Fruit fly (Drosophila melanogaster) whole organism, prepupa: Measurements from ENCODE around the gene Cnx99A.

Experiments
- Blimp-1 ChIP-seq: fragments of 200-800 bp; sonication (Bioruptor generic); optimal IDR thresholded peaks from 3 replicates; lab custom pipeline; 2017; ENCODE audit warnings: missing biosample characterization, missing genetic modification characterization, mild to moderate bottlenecking, moderate library complexity, missing genetic modification reagents
- CG10669 ChIP-seq: fragments of 200-800 bp; sonication (Bioruptor generic); optimal IDR thresholded peaks from 3 replicates; lab custom pipeline; 2018; ENCODE audit warnings: missing biosample characterization, mild to moderate bottlenecking, missing genetic modification characterization, moderate library complexity
- CG11762 ChIP-seq: fragments of 200-800 bp; sonication (Bioruptor generic); optimal IDR thresholded peaks from 3 replicates; lab custom pipeline; 2016; ENCODE audit warnings: missing biosample characterization, missing genetic modification characterization; ENCODE audit not compliant: insufficient read depth
- CG11902 ChIP-seq: fragments of 200-800 bp; sonication (Bioruptor generic); optimal IDR thresholded peaks from 3 replicates; lab custom pipeline; 2016; ENCODE audit warnings: missing biosample characterization, missing genetic modification characterization
- CG1621 ChIP-seq: fragments of 200-800 bp; sonication (Bioruptor generic); optimal IDR thresholded peaks from 3 replicates; lab custom pipeline; 2018; ENCODE audit warnings: missing biosample characterization, mild to moderate bottlenecking, missing genetic modification characterization
- CG16779 ChIP-seq: fragments of 200-800 bp; sonication (Bioruptor generic); optimal IDR thresholded peaks from 3 replicates; lab custom pipeline; 2017; ENCODE audit warnings: missing biosample characterization, mild to moderate bottlenecking, missing genetic modification characterization
- CG31627 ChIP-seq: fragments of 200-800 bp; sonication (Bioruptor generic); optimal IDR thresholded peaks from 3 replicates; lab custom pipeline; 2016; ENCODE audit warnings: missing biosample characterization, missing genetic modification characterization
- CG32006 ChIP-seq: fragments of 200-800 bp; sonication (Bioruptor generic); optimal IDR thresholded peaks from 3 replicates; lab custom pipeline; 2017; ENCODE audit warnings: missing biosample characterization, mild to moderate bottlenecking, missing genetic modification characterization
- CG34406 ChIP-seq: fragments of 200-800 bp; sonication (Bioruptor generic); optimal IDR thresholded peaks from 3 replicates; lab custom pipeline; 2016; ENCODE audit warnings: missing biosample characterization, missing genetic modification characterization
- CG3919 ChIP-seq: fragments of 200-800 bp; sonication (Bioruptor generic); optimal IDR thresholded peaks from 3 replicates; lab custom pipeline; 2016; ENCODE audit warnings: missing biosample characterization, missing genetic modification characterization
- CG6163 ChIP-seq: fragments of 200-800 bp; sonication (Bioruptor generic); IDR thresholded peaks from 3 replicates; pipeline ENCODE4 v1.3.6; 2022; ENCODE audit warnings: missing biosample characterization, missing genetic modification characterization
- CG6854 ChIP-seq: fragments of 200-800 bp; sonication (Bioruptor generic); optimal IDR thresholded peaks from 2 replicates; lab custom pipeline; 2017; ENCODE audit warnings: missing biosample characterization, mild to moderate bottlenecking, missing genetic modification characterization
- CG8119 ChIP-seq: fragments of 200-800 bp; sonication (Bioruptor generic); IDR thresholded peaks from 3 replicates; pipeline ENCODE4 v1.3.6; 2022; ENCODE audit warnings: missing biosample characterization, missing genetic modification characterization
- CG8319 ChIP-seq: fragments of 200-800 bp; sonication (Bioruptor generic); optimal IDR thresholded peaks from 3 replicates; lab custom pipeline; 2016; ENCODE audit warnings: missing biosample characterization, missing genetic modification characterization
- CG8632 ChIP-seq: fragments of 200-800 bp; sonication (Bioruptor generic); optimal IDR thresholded peaks from 3 replicates; lab custom pipeline; 2016; ENCODE audit warnings: missing biosample characterization, missing genetic modification characterization
- Eip75B ChIP-seq: fragments of 200-800 bp; sonication (Bioruptor generic); optimal IDR thresholded peaks from 3 replicates; lab custom pipeline; 2016; ENCODE audit warnings: missing biosample characterization, missing genetic modification characterization
- Eip93F ChIP-seq: fragments of 200-800 bp; sonication (Bioruptor generic); optimal IDR thresholded peaks from 2 replicates; lab custom pipeline; 2016; ENCODE audit warnings: missing biosample characterization, mild to moderate bottlenecking, missing genetic modification characterization
- Gug ChIP-seq: fragments of 200-800 bp; sonication (Bioruptor generic); IDR thresholded peaks from 2 replicates; pipeline ENCODE4 v1.3.6; 2022; ENCODE audit warnings: missing biosample characterization, missing genetic modification characterization
- Hr38 ChIP-seq: sonication (Bioruptor generic); optimal IDR thresholded peaks from 2 replicates; lab custom pipeline; 2016; ENCODE audit warnings: missing biosample characterization, missing genetic modification characterization
- Hr39 ChIP-seq: fragments of 200-800 bp; sonication (Bioruptor generic); optimal IDR thresholded peaks from 2 replicates; lab custom pipeline; 2016; ENCODE audit warnings: missing biosample characterization, missing genetic modification characterization
- Lpt ChIP-seq: fragments of 200-800 bp; sonication (Bioruptor generic); optimal IDR thresholded peaks from 3 replicates; lab custom pipeline; 2016; ENCODE audit warnings: missing biosample characterization, missing genetic modification characterization
- Met ChIP-seq: fragments of 200-800 bp; sonication (Bioruptor generic); optimal IDR thresholded peaks from 3 replicates; lab custom pipeline; 2016; ENCODE audit warnings: missing biosample characterization, missing genetic modification characterization
- OdsH ChIP-seq: fragments of 200-800 bp; sonication (Bioruptor generic); optimal IDR thresholded peaks from 3 replicates; lab custom pipeline; 2016; ENCODE audit warnings: missing biosample characterization, missing genetic modification characterization
- Smox ChIP-seq: fragments of 200-800 bp; sonication (Bioruptor generic); optimal IDR thresholded peaks from 3 replicates; lab custom pipeline; 2016; ENCODE audit warnings: missing biosample characterization, missing genetic modification characterization
- Sox102F ChIP-seq: fragments of 200-800 bp; sonication (Bioruptor generic); optimal IDR thresholded peaks from 2 replicates; lab custom pipeline; 2016; ENCODE audit warnings: missing biosample characterization, mild to moderate bottlenecking, missing genetic modification characterization
- Sox15 ChIP-seq: fragments of 200-800 bp; sonication (Bioruptor generic); optimal IDR thresholded peaks from 3 replicates; lab custom pipeline; 2016; ENCODE audit warnings: missing biosample characterization, missing genetic modification characterization
- achi ChIP-seq: fragments of 200-800 bp; sonication (Bioruptor generic); optimal IDR thresholded peaks from 3 replicates; lab custom pipeline; 2016; ENCODE audit warnings: missing biosample characterization, missing genetic modification characterization
- acj6 ChIP-seq: fragments of 200-800 bp; sonication (Bioruptor generic); optimal IDR thresholded peaks from 3 replicates; lab custom pipeline; 2016; ENCODE audit warnings: missing biosample characterization, missing genetic modification characterization
- cyc ChIP-seq: fragments of 200-800 bp; sonication (Bioruptor generic); optimal IDR thresholded peaks from 3 replicates; lab custom pipeline; 2016; ENCODE audit warnings: missing biosample characterization, missing genetic modification characterization
- dsx ChIP-seq: fragments of 200-800 bp; optimal IDR thresholded peaks from 3 replicates; lab custom pipeline; 2019; ENCODE audit warnings: missing biosample characterization, mild to moderate bottlenecking, missing genetic modification characterization, moderate library complexity; ENCODE audit not compliant: poor library complexity, severe bottlenecking
- esn ChIP-seq: fragments of 200-800 bp; sonication (Bioruptor generic); optimal IDR thresholded peaks from 2 replicates; lab custom pipeline; 2016; ENCODE audit warnings: missing biosample characterization, mild to moderate bottlenecking, missing genetic modification characterization, moderate library complexity
- fd59A ChIP-seq: fragments of 200-800 bp; sonication (Bioruptor generic); optimal IDR thresholded peaks from 2 replicates; lab custom pipeline; 2017; ENCODE audit warnings: missing biosample characterization, mild to moderate bottlenecking, missing genetic modification characterization, missing genetic modification reagents
- lz ChIP-seq: fragments of 200-800 bp; sonication (Bioruptor generic); optimal IDR thresholded peaks from 3 replicates; lab custom pipeline; 2016; ENCODE audit warnings: missing biosample characterization, missing genetic modification characterization
- pdm3 ChIP-seq: fragments of 200-800 bp; sonication (Bioruptor generic); optimal IDR thresholded peaks from 3 replicates; lab custom pipeline; 2016; ENCODE audit warnings: missing biosample characterization, missing genetic modification characterization
- salr ChIP-seq, 2 experiments: fragments of 200-800 bp; sonication (Bioruptor generic); optimal IDR thresholded peaks; 3 replicates each; lab custom pipeline; 2016 to 2018; ENCODE audit warnings: missing biosample characterization in 2 of 2, missing genetic modification characterization in 2 of 2, mild to moderate bottlenecking in 1 of 2
- spab ChIP-seq: fragments of 200-800 bp; sonication (Bioruptor generic); optimal IDR thresholded peaks from 2 replicates; lab custom pipeline; 2017; ENCODE audit warnings: missing biosample characterization, mild to moderate bottlenecking, missing genetic modification characterization, missing genetic modification reagents
- ss ChIP-seq, 2 experiments: fragments of 200-800 bp; sonication (Bioruptor generic); optimal IDR thresholded peaks; 2 replicates in 1 of 2; 3 replicates in 1 of 2; lab custom pipeline; 2017 to 2018; ENCODE audit warnings: mild to moderate bottlenecking in 2 of 2, missing biosample characterization in 2 of 2, missing genetic modification characterization in 2 of 2, moderate library complexity in 1 of 2
- vri ChIP-seq: fragments of 200-800 bp; sonication (Bioruptor generic); optimal IDR thresholded peaks from 3 replicates; lab custom pipeline; 2016; ENCODE audit warnings: missing biosample characterization, mild to moderate bottlenecking, missing genetic modification characterization

Gene Cnx99A

DNA sequence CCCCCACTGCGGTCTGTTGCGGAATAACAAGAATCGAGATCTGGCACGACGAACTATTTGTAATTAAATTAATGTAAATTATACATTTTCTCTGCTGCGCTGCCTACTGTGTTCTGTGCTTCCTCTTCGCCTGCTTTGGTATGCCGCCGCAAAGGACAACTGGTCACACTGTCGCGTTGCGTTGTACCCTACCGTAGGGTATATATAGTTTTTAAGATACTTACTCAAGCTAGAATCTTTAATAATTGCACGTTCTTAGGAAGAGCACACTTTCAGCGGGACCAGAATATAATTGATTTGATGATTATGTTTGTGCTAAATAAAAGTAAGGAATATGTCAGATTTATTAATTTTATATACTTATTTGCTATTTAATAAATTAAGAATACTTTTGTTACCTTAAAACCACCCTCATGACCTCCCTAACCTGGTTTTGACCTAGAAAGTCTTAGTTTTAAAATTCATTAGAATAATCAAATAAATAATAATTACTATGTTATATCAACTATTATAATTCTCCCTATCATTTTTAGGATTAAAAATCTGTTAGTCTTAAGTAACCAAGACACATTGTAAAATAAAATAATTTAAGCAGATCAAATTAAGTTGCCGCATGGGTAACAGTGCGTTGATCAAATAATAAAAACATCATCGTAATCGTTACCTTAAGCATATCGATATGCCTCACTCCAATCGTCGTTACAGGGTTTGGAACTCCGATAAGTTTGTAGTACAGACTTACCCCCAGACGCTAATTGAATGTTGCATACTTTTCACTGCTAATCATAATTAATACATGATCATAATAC lies at the start of gene Cnx99A (continued):
- TF ChIP-seq ss (GFP tag; optimal IDR thresholded peaks at IDR 0.05; lab: Kevin White, UChicago) (peak; percentile 52 to 53), pdm3 (GFP tag; lab: Kevin White, UChicago) (peak; percentile 82), CG11902 (GFP tag; lab: Kevin White, UChicago) (peak; percentile 71), Blimp-1 (peak; percentile 11), CG16779 (peak; percentile 53), CG31627 (GFP tag; lab: Kevin White, UChicago) (peak; percentile 83), Sox15 (GFP tag; lab: Kevin White, UChicago) (peak; percentile 82)

- TF ChIP-seq Gug (GFP tag; lab: Robert Waterston, UW) (no peak), OdsH (GFP tag; lab: Kevin White, UChicago) (no peak), Sox15 (GFP tag; lab: Kevin White, UChicago) (no peak), Hr39 (GFP tag; lab: Kevin White, UChicago) (no peak), Hr38 (GFP tag; lab: Kevin White, UChicago) (no peak), CG8119 (GFP tag; lab: Robert Waterston, UW) (no peak), spab (no peak), salr (GFP tag; optimal IDR thresholded peaks at IDR 0.05; lab: Kevin White, UChicago) (no peak)
- TF ChIP-seq, all 60 proteins: peak for 0
Measured at dm6 chr3R:29369038-29369437, 49.6 kb upstream of the Cnx99A start, which contains the start of gene CG45546. Gene CG45546 (plus strand): TSS chr3R:29369338.

dm6 chr3R:29362391-29362790 lies 42.9 kb upstream of the Cnx99A start:
- no peak for TF ChIP-seq CG6163
- TF ChIP-seq Smox (GFP tag; lab: Kevin White, UChicago): no peak
- no peak for TF ChIP-seq acj6 (GFP tag; lab: Kevin White, UChicago)
- TF ChIP-seq achi (GFP tag; lab: Kevin White, UChicago): no peak
- no peak for TF ChIP-seq CG34406 (GFP tag; lab: Kevin White, UChicago)
- no peak for TF ChIP-seq Met (GFP tag; lab: Kevin White, UChicago)
- TF ChIP-seq Hr39 (GFP tag; lab: Kevin White, UChicago): no peak
- no peak for TF ChIP-seq CG10669 (GFP tag; lab: Kevin White, UChicago)
- TF ChIP-seq dsx (GFP tag; lab: Kevin White, UChicago): no peak
- no peak for TF ChIP-seq CG6854 (GFP tag; lab: Kevin White, UChicago)
- no peak for TF ChIP-seq vri (GFP tag; lab: Kevin White, UChicago)
- no peak for TF ChIP-seq Sox102F (GFP tag; lab: Kevin White, UChicago)
- no peak for TF ChIP-seq Lpt (GFP tag; lab: Kevin White, UChicago)
- no peak for TF ChIP-seq CG11762 (GFP tag; lab: Kevin White, UChicago)

- TF ChIP-seq CG8632 (GFP tag; lab: Kevin White, UChicago): no peak
- no peak for TF ChIP-seq CG3919
- no peak for TF ChIP-seq CG1621 (tag; lab: Kevin White, UChicago)
- no peak for TF ChIP-seq CG32006
- no peak for TF ChIP-seq Eip93F
- no peak for TF ChIP-seq lz (GFP tag; lab: Kevin White, UChicago)
- no peak for TF ChIP-seq CG8319 (GFP tag; lab: Kevin White, UChicago)
- no peak for TF ChIP-seq spab
- no peak for TF ChIP-seq Eip75B (GFP tag; lab: Kevin White, UChicago)
- no peak for TF ChIP-seq Met (GFP tag; lab: Kevin White, UChicago)
- no peak for TF ChIP-seq cyc
- TF ChIP-seq fd59A: no peak
- no peak for TF ChIP-seq Sox15 (GFP tag; lab: Kevin White, UChicago)
- no peak for TF ChIP-seq CG10669 (GFP tag; lab: Kevin White, UChicago)
- TF ChIP-seq esn (GFP tag; lab: Kevin White, UChicago): no peak
Measured at dm6 chr3R:29353487-29353886, 34.0 kb upstream of the Cnx99A start.
